Worm (Caenorhabditis elegans) whole organism, early embryonic: ENCODE data around the gene hlh-4.
A peak's percentile ranks its signal among the peaks of the same experiment; 100 is the strongest.

Source experiments
- B0310.2 ChIP-seq: sonication (generic microtip); optimal IDR thresholded peaks from 2 replicates; lab custom pipeline; 2016; ENCODE audit warnings: mild to moderate bottlenecking, missing genetic modification characterization, missing compliant biosample characterization
- F13C5.2 ChIP-seq: sonication (generic microtip); optimal IDR thresholded peaks from 2 replicates; lab custom pipeline; 2017; ENCODE audit warnings: mild to moderate bottlenecking, missing genetic modification characterization, inconsistent platforms, missing compliant biosample characterization
- aly-1 ChIP-seq: sonication (generic microtip); optimal IDR thresholded peaks from 2 replicates; lab custom pipeline; 2016; ENCODE audit warnings: missing genetic modification characterization, missing compliant biosample characterization
- ama-1 ChIP-seq: fragments of 150-350 bp; optimal IDR thresholded peaks from 2 replicates; lab custom pipeline; 2014
- ceh-13 ChIP-seq: fragments of 200-800 bp; sonication (Bioruptor generic); optimal IDR thresholded peaks from 2 replicates; lab custom pipeline; 2018; ENCODE audit warnings: mild to moderate bottlenecking, missing genetic modification characterization, missing compliant biosample characterization
- ceh-36 ChIP-seq: sonication (generic microtip); optimal IDR thresholded peaks from 2 replicates; lab custom pipeline; 2016; ENCODE audit warnings: missing genetic modification characterization, inconsistent platforms, missing compliant biosample characterization
- ets-7 ChIP-seq: sonication (generic microtip); optimal IDR thresholded peaks from 2 replicates; lab custom pipeline; 2016; ENCODE audit warnings: missing genotype, missing genetic modification characterization, missing compliant biosample characterization
- flt-1 ChIP-seq: fragments of 200-800 bp; sonication (Bioruptor generic); IDR thresholded peaks from 2 replicates; pipeline ENCODE4 v1.3.6; 2022; ENCODE audit warnings: missing genetic modification characterization, missing compliant biosample characterization
- hmbx-1 ChIP-seq: sonication (generic microtip); optimal IDR thresholded peaks from 2 replicates; lab custom pipeline; 2016; ENCODE audit warnings: mild to moderate bottlenecking, missing genetic modification characterization, missing compliant biosample characterization
- hmg-4 ChIP-seq: fragments of 200-800 bp; sonication (Bioruptor generic); optimal IDR thresholded peaks from 2 replicates; lab custom pipeline; 2018; ENCODE audit warnings: mild to moderate bottlenecking, missing genetic modification characterization, missing compliant biosample characterization
- hnd-1 ChIP-seq: sonication (generic microtip); optimal IDR thresholded peaks from 2 replicates; lab custom pipeline; 2016; ENCODE audit warnings: missing genetic modification characterization, missing compliant biosample characterization
- pes-1 ChIP-seq: fragments of 200-800 bp; sonication (Bioruptor generic); IDR thresholded peaks from 2 replicates; pipeline ENCODE4 v1.3.6; 2022; ENCODE audit warnings: missing genetic modification reagents, missing genetic modification characterization, missing compliant biosample characterization
- scrt-1 ChIP-seq: fragments of 200-800 bp; sonication (Bioruptor generic); IDR thresholded peaks from 2 replicates; pipeline ENCODE4 v1.3.6; 2022; ENCODE audit warnings: missing genetic modification characterization, missing compliant biosample characterization
- sea-1 ChIP-seq: fragments of 200-800 bp; sonication (Bioruptor generic); conservative IDR thresholded peaks from 2 replicates; pipeline ENCODE4 v1.3.6; 2022; ENCODE audit warnings: missing genetic modification characterization, missing compliant biosample characterization
- tbx-11 ChIP-seq: fragments of 200-800 bp; sonication (Bioruptor generic); IDR thresholded peaks from 2 replicates; pipeline ENCODE4 v1.3.6; 2022; ENCODE audit warnings: missing genetic modification characterization, missing compliant biosample characterization
- tbx-37 ChIP-seq: fragments of 200-800 bp; sonication (Bioruptor generic); conservative IDR thresholded peaks from 2 replicates; pipeline ENCODE4 v1.3.6; 2022; ENCODE audit warnings: missing genetic modification reagents, missing genetic modification characterization, missing compliant biosample characterization
- tra-4 ChIP-seq: sonication (generic microtip); optimal IDR thresholded peaks from 2 replicates; lab custom pipeline; 2017; ENCODE audit warnings: missing genetic modification characterization, missing compliant biosample characterization

The hlh-4 gene

ce11 chrIII:9713182-9713581, 25.7 kb downstream of the hlh-4 start:
- TF ChIP-seq hmbx-1 (tag; lab: Kevin White, UChicago) (no peak), sea-1 (GFP tag; lab: Robert Waterston, UW) (no peak), tbx-11 (GFP tag; lab: Robert Waterston, UW) (no peak), hmg-4 (GFP tag; lab: Kevin White, UChicago) (no peak)

- TF ChIP-seq hmbx-1 (tag; lab: Kevin White, UChicago) (no peak), hnd-1 (tag; lab: Kevin White, UChicago) (no peak)
Measured at ce11 chrIII:9711163-9711562, 27.7 kb downstream of the hlh-4 start.

DNA sequence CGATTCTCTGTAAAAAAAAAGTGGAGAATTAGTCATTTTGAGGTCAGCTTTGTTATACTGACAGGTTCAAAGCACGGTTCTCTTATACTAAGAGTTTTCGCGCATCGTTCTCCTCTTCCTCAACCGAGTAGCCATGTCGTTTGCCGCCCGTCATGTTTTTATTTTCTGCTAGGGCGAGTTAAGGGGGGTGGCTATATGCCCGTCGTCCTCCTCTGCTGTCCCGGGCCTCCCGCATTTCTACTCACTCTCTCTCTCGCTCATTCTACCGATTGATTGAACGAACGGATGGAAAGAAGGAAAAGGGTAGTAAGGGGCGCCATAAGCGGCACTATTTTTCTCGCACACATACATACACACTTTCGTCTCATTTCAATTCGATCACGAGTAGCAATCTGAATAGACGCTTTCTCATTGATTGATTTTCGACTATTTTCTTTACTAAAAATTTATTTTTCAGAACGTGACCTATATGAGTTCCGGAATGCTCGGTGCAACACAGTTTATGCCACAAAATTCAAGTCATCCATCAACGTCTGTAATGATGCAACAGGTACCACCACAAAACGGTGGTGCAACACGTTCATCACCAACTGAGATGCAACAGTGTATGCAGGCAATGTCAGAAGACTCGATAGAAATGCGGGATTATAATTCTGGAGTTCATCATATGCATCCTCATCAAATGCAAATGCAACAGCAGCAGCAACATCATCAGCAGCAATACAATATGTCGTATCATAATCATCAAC, 33.5 kb downstream of the hlh-4 start:
- TF ChIP-seq scrt-1 (GFP tag; lab: Robert Waterston, UW) (no peak), aly-1 (no peak), sea-1 (GFP tag; lab: Robert Waterston, UW) (no peak), pes-1 (GFP tag; lab: Robert Waterston, UW) (0 out of 2 replicates have a peak, but pooled peaks have one; percentile 39), hmg-4 (GFP tag; lab: Kevin White, UChicago) (peak; percentile 60), B0310.2 (tag; lab: Kevin White, UChicago) (no peak), tbx-37 (GFP tag; lab: Robert Waterston, UW) (0 out of 2 replicates have a peak, but pooled peaks have one; percentile 25), F13C5.2 (peak; percentile 20), ama-1 (lab: Kevin White, UChicago) (no peak), hmbx-1 (tag; lab: Kevin White, UChicago) (no peak), tra-4 (tag; lab: Kevin White, UChicago) (no peak), ceh-36 (tag; lab: Kevin White, UChicago) (no peak), tbx-11 (GFP tag; lab: Robert Waterston, UW) (no peak), ceh-13 (GFP tag; lab: Kevin White, UChicago) (no peak), ets-7 (tag; lab: Kevin White, UChicago) (no peak), hnd-1 (tag; lab: Kevin White, UChicago) (no peak), flt-1 (no peak)

- TF ChIP-seq ceh-36 (tag; lab: Kevin White, UChicago) = no peak
- TF ChIP-seq B0310.2 (tag; lab: Kevin White, UChicago) = no peak
- no peak for TF ChIP-seq tbx-37 (GFP tag; lab: Robert Waterston, UW)
- no peak for TF ChIP-seq ets-7 (tag; lab: Kevin White, UChicago)
- no peak for TF ChIP-seq ama-1 (lab: Kevin White, UChicago)
- TF ChIP-seq hmg-4 (GFP tag; lab: Kevin White, UChicago) = no peak
- TF ChIP-seq hnd-1 (tag; lab: Kevin White, UChicago) = no peak
- TF ChIP-seq hmbx-1 (tag; lab: Kevin White, UChicago) = no peak
- TF ChIP-seq aly-1 = no peak
- TF ChIP-seq tbx-11 (GFP tag; lab: Robert Waterston, UW) = no peak
- no peak for TF ChIP-seq tra-4 (tag; lab: Kevin White, UChicago)
- TF ChIP-seq F13C5.2 = no peak
- no peak for TF ChIP-seq pes-1 (GFP tag; lab: Robert Waterston, UW)
Measured at ce11 chrIII:9704606-9704938, 34.3 kb downstream of the hlh-4 start.

DNA sequence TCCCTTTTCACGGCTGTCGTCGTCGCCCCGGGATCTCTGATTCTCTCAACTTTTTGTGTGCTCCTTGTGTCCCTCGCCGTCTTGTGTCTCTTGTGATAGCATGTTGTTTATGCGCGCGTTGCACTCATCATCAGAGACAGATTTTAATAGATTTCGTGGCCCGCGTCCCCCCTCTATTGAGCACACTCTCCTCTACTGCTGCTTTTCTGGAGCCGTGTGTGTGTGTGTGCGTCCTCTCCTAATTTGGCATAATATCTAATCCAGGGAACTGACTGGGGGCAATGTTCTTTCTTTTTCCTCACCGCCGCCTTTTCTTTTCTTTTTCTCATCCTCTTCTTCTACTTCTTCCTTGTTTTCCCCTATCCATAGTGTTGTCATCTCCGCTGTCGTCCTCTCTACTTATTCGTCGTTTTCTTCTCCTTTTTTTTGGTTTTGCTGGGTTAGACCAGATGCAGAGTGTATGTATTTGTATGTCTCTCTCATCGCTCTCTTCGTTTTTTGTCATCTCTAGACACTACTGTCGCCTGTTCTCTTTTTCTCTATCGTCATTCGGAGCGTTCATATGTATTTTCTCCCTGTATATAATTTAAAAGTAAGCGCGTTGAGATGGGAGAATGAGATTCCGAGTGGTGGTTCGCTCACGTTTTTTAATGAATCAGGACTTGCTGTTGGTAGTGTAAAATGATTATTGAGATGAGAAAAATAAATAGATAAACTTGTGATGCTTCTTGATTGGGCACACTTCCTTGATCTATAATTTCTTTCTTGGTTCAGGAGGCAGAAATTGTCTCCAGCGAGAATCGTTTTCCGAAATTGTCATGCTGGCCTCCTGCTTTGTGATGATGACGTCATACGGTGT, 34.9 kb downstream of the hlh-4 start:
- TF ChIP-seq ama-1 (lab: Kevin White, UChicago) (no peak), aly-1 (no peak), hmbx-1 (tag; lab: Kevin White, UChicago) (no peak), tbx-37 (GFP tag; lab: Robert Waterston, UW) (no peak), tbx-11 (GFP tag; lab: Robert Waterston, UW) (peak; percentile 34; the same call in 1 of the 2 replicates), sea-1 (GFP tag; lab: Robert Waterston, UW) (no peak), hmg-4 (GFP tag; lab: Kevin White, UChicago) (no peak), scrt-1 (GFP tag; lab: Robert Waterston, UW) (0 out of 2 replicates have a peak, but pooled peaks have one; percentile 68), tra-4 (tag; lab: Kevin White, UChicago) (no peak), flt-1 (no peak), F13C5.2 (no peak), ceh-36 (tag; lab: Kevin White, UChicago) (peak; percentile 32), ceh-13 (GFP tag; lab: Kevin White, UChicago) (no peak), pes-1 (GFP tag; lab: Robert Waterston, UW) (no peak)

DNA sequence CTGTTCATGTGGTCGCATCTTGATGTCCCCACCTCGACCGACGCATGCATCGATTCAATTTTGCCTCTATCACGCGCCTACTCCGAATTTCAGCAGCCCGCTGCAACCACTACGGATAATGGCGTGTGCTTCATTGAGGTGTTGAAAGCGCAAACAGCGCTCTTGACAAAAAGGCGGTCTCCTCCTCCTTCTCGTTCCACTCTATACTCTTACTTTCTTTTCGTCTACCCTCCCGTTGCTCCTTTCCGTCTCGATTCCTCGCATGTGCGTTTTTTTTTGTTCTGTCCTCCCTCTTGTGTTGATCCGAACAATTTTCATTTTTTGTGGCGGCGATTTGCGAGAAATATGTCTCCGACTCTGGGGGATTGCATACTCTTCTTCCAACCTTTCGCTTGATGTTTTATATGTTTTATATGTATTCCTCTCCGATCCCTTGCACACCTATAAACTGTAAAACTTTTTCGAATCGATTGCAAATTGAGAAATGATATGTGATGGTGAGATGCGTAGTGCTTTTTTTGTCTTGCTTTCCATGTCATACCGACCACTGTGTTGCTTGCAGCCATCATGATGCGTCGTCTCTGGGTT, 36.1 kb downstream of the hlh-4 start:
- TF ChIP-seq ama-1 (lab: Kevin White, UChicago) (peak; percentile 58), tra-4 (tag; lab: Kevin White, UChicago) (no peak)

- TF ChIP-seq tra-4 (tag; lab: Kevin White, UChicago) (no peak), flt-1 (no peak), ama-1 (lab: Kevin White, UChicago) (no peak), hnd-1 (tag; lab: Kevin White, UChicago) (no peak), ceh-36 (tag; lab: Kevin White, UChicago) (no peak)
Measured at ce11 chrIII:9701798-9702197, 37.1 kb downstream of the hlh-4 start.
